Worm (Caenorhabditis elegans): ENCODE data around the gene F40F12.9.

The F40F12.9 gene

ce11 chrIII:9867780-9868503 is 43.2 kb upstream of the F40F12.9 start, which contains the start of gene dhhc-4 (continued):
- TF ChIP-seq pat-9 (tag; optimal IDR thresholded peaks at IDR 0.05), result no peak
- peak; percentile 9 for TF ChIP-seq ref-2 (tag; optimal IDR thresholded peaks at IDR 0.05)
- no peak for TF ChIP-seq ceh-9 (tag; optimal IDR thresholded peaks at IDR 0.05)
- TF ChIP-seq ceh-30 (tag; optimal IDR thresholded peaks at IDR 0.05), result no peak
- peak; percentile 6 for TF ChIP-seq ahr-1 (tag; optimal IDR thresholded peaks at IDR 0.05)
- no peak for TF ChIP-seq hlh-13 (GFP tag; optimal IDR thresholded peaks at IDR 0.05)
- TF ChIP-seq hlh-30 (tag; optimal IDR thresholded peaks at IDR 0.05; ENCODE audit: insufficient read depth), result no peak
- TF ChIP-seq K02D7.2 (tag; optimal IDR thresholded peaks at IDR 0.05), result no peak
- no peak for TF ChIP-seq lin-11 (tag; optimal IDR thresholded peaks at IDR 0.05)
- TF ChIP-seq nhr-11 (tag; optimal IDR thresholded peaks at IDR 0.05), result no peak
- peak; percentile 10 for TF ChIP-seq rnt-1 (tag; optimal IDR thresholded peaks at IDR 0.05)
- no peak for TF ChIP-seq F13H6.1 (tag; optimal IDR thresholded peaks at IDR 0.05)
- TF ChIP-seq tbx-2 (tag; optimal IDR thresholded peaks at IDR 0.05), result peak; percentile 81
- no peak for TF ChIP-seq dmd-4 (tag; optimal IDR thresholded peaks at IDR 0.05; ENCODE audit: borderline replicate concordance)
- TF ChIP-seq fkh-10 (GFP tag; optimal IDR thresholded peaks at IDR 0.05), result no peak
- TF ChIP-seq hlh-15 (tag; optimal IDR thresholded peaks at IDR 0.05), result no peak
- TF ChIP-seq ttx-3 (tag; optimal IDR thresholded peaks at IDR 0.05), result peak; percentile 46
- TF ChIP-seq gmeb-2 (tag; optimal IDR thresholded peaks at IDR 0.05), result peak; percentile 8
- peak; percentile 3 for TF ChIP-seq unc-55 (GFP tag; optimal IDR thresholded peaks at IDR 0.05)
- peak; percentile 79 for TF ChIP-seq elt-2 (tag; optimal IDR thresholded peaks at IDR 0.05)
- TF ChIP-seq ceh-14 (tag; optimal IDR thresholded peaks at IDR 0.05), result peak; percentile 74
- no peak for TF ChIP-seq odd-2 (tag; optimal IDR thresholded peaks at IDR 0.05)
- TF ChIP-seq Y22D7AL.16 (tag; optimal IDR thresholded peaks at IDR 0.05), result no peak
- no peak for TF ChIP-seq C38D4.7 (GFP tag; optimal IDR thresholded peaks at IDR 0.05)
- TF ChIP-seq ceh-22 (tag; optimal IDR thresholded peaks at IDR 0.05), result no peak
- TF ChIP-seq ceh-19 (GFP tag; optimal IDR thresholded peaks at IDR 0.05), result no peak
- no peak for TF ChIP-seq sdc-2 (tag; optimal IDR thresholded peaks at IDR 0.05)
- peak; percentile 58 for TF ChIP-seq unc-86 (tag; optimal IDR thresholded peaks at IDR 0.05)
- peak; percentile 79 for TF ChIP-seq tbx-7 (tag; optimal IDR thresholded peaks at IDR 0.05)
- no peak for TF ChIP-seq madf-2 (tag; optimal IDR thresholded peaks at IDR 0.05)
- TF ChIP-seq pag-3 (tag; optimal IDR thresholded peaks at IDR 0.05; ENCODE audit: borderline replicate concordance), result no peak
- TF ChIP-seq pax-1 (tag; optimal IDR thresholded peaks at IDR 0.05), result no peak
- TF ChIP-seq fkh-6 (tag; optimal IDR thresholded peaks at IDR 0.05), result no peak
- TF ChIP-seq zip-5 (tag; optimal IDR thresholded peaks at IDR 0.05), result peak; percentile 70
- peak; percentile 92 for TF ChIP-seq C08G9.2 (tag; optimal IDR thresholded peaks at IDR 0.05)
- TF ChIP-seq che-1 (tag; optimal IDR thresholded peaks at IDR 0.05), result no peak
- TF ChIP-seq ceh-45 (GFP tag; IDR thresholded peaks at IDR 0.05), result no peak
- no peak for TF ChIP-seq dve-1 (tag; optimal IDR thresholded peaks at IDR 0.05)
- TF ChIP-seq syd-9 (tag; optimal IDR thresholded peaks at IDR 0.05), result no peak
- TF ChIP-seq fax-1 (tag; optimal IDR thresholded peaks at IDR 0.05), result peak; percentile 23
- TF ChIP-seq unc-42 (tag; optimal IDR thresholded peaks at IDR 0.05), result no peak
- TF ChIP-seq elt-4 (tag; optimal IDR thresholded peaks at IDR 0.05), result no peak
- no peak for TF ChIP-seq mec-3 (tag; optimal IDR thresholded peaks at IDR 0.05; ENCODE audit: borderline replicate concordance)

DNA sequence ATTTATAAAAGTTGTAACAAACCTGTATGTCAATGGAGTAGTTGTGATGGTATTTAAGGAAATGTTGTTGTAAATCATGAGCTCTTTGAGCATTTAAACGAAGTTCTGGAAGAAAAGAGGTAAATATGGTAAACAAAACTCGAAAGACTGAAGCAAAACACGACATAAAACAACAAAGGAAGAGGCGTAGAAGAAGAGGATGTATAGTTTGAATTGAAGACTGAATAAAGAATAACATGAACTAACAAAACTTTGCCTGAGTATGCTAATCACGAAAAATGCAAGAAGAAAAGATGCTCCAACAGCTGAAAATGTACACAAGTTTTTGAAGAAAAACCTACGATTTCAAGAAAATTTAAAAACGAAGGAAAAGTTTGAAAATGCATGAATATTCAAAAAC is 40.1 kb upstream of the F40F12.9 start, which contains the start of gene ZK757.1:
Gene ZK757.1 (minus strand): TSS at position 101 of the 400 bp plus-strand sequence.
- TF ChIP-seq mec-3 (tag; optimal IDR thresholded peaks at IDR 0.05; ENCODE audit: borderline replicate concordance) (no peak), ceh-22 (tag; optimal IDR thresholded peaks at IDR 0.05) (no peak), syd-9 (tag; optimal IDR thresholded peaks at IDR 0.05) (no peak), unc-86 (tag; optimal IDR thresholded peaks at IDR 0.05) (no peak), ceh-14 (tag; optimal IDR thresholded peaks at IDR 0.05) (no peak), eyg-1 (tag; optimal IDR thresholded peaks at IDR 0.05) (no peak), elt-2 (tag; optimal IDR thresholded peaks at IDR 0.05) (no peak)

All from whole organism, late embryonic.